Fruit fly (Drosophila melanogaster): ENCODE measurements around the gene CG34456.

Gene CG34456

DNA sequence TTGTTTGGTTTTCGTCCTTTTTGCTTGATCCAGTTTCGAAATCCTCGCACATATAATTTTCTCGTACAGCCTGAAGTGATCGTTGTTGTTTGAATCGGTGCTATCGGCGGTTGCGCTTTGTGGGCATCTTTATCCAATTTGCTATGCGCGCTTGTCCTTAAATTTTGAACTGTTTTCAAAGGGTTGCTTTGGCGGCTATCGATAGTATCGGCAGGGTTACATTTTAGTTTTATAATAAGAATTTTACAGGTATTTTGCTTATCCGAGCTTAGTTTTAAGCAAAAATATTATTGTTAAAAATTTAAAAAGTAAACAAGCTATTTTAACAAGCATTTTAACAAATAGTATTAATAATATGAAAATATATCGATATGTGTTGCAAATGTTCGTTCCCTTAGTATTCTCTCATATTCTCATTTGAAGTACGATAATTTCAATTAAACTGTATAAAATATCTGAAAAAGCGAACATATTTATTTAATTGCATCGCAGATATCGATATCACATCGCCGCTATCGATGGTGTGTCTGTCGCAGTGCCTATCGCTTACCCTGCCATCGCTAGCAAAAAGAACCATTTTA, 5.0 kb downstream of the CG34456 start, which contains the start of the genes Klp67A and CG4452 (continued):
- peak; percentile 68 for TF ChIP-seq CG18262 (tag; optimal IDR thresholded peaks at IDR 0.05)
- 0 out of 3 replicates have a peak, but pooled peaks have one; percentile 9 for TF ChIP-seq CG14050 (GFP tag; IDR thresholded peaks at IDR 0.05)
- peak; percentile 43 for TF ChIP-seq pho (GFP tag; optimal IDR thresholded peaks at IDR 0.05)
- TF ChIP-seq NC2α (GFP tag; optimal IDR thresholded peaks at IDR 0.05) = no peak
- peak; percentile 63 for TF ChIP-seq dmrt11E (tag; optimal IDR thresholded peaks at IDR 0.05)
- peak; percentile 87 for TF ChIP-seq amos (GFP tag; IDR thresholded peaks at IDR 0.05; ENCODE audit: partially characterized antibody)
- TF ChIP-seq CG13123 (GFP tag; optimal IDR thresholded peaks at IDR 0.05) = no peak
- peak; percentile 59 for TF ChIP-seq Nf-YC (tag; optimal IDR thresholded peaks at IDR 0.05)
- TF ChIP-seq nerfin-2 (GFP tag; IDR thresholded peaks at IDR 0.05; ENCODE audit: partially characterized antibody) = peak; percentile 87
- peak; percentile 92 for TF ChIP-seq HLH4C (GFP tag; IDR thresholded peaks at IDR 0.05; ENCODE audit: partially characterized antibody)
- peak; percentile 79 for TF ChIP-seq nmo (GFP tag; optimal IDR thresholded peaks at IDR 0.05)
- 0 out of 2 replicates have a peak, but pooled peaks have one; percentile 24 for TF ChIP-seq CG9215 (GFP tag; IDR thresholded peaks at IDR 0.05)
- TF ChIP-seq unpg (GFP tag; optimal IDR thresholded peaks at IDR 0.05) = no peak
- peak; percentile 83 for TF ChIP-seq hbn (GFP tag; IDR thresholded peaks at IDR 0.05; ENCODE audit: partially characterized antibody)
- peak; percentile 32 for TF ChIP-seq CG13894 (tag; optimal IDR thresholded peaks at IDR 0.05)
- peak; percentile 61 for TF ChIP-seq vfl (GFP tag; optimal IDR thresholded peaks at IDR 0.05)
- TF ChIP-seq Oaz (GFP tag; IDR thresholded peaks at IDR 0.05) = no peak
- TF ChIP-seq CG4854 (GFP tag; optimal IDR thresholded peaks at IDR 0.05) = peak; percentile 17
- peak; percentile 85 for TF ChIP-seq CG3995 (GFP tag; optimal IDR thresholded peaks at IDR 0.05)
- peak; percentile 57 for TF ChIP-seq pzg (GFP tag; optimal IDR thresholded peaks at IDR 0.05)
- no peak for TF ChIP-seq schlank (tag; optimal IDR thresholded peaks at IDR 0.05)
- peak; percentile 34 for TF ChIP-seq CG7556 (GFP tag; optimal IDR thresholded peaks at IDR 0.05)
- no peak for TF ChIP-seq B-H1 (GFP tag; IDR thresholded peaks at IDR 0.05)
- no peak for TF ChIP-seq emc (GFP tag; optimal IDR thresholded peaks at IDR 0.05)
- 0 out of 2 replicates have a peak, but pooled peaks have one; percentile 13 for TF ChIP-seq CG14441 (GFP tag; IDR thresholded peaks at IDR 0.05)
- no peak for TF ChIP-seq Six4 (GFP tag; optimal IDR thresholded peaks at IDR 0.05)
- TF ChIP-seq btn (GFP tag; optimal IDR thresholded peaks at IDR 0.05) = no peak
- no peak for TF ChIP-seq E2f1 (GFP tag; IDR thresholded peaks at IDR 0.05)
- TF ChIP-seq ranshi (GFP tag; IDR thresholded peaks at IDR 0.05) = no peak
- no peak for TF ChIP-seq dmrt99B (tag; optimal IDR thresholded peaks at IDR 0.05)
- no peak for TF ChIP-seq lov (optimal IDR thresholded peaks at IDR 0.05)
- TF ChIP-seq lov (GFP tag; IDR thresholded peaks at IDR 0.05) = no peak
- TF ChIP-seq CG1647 (GFP tag; optimal IDR thresholded peaks at IDR 0.05) = no peak
- TF ChIP-seq Fer3 (tag; optimal IDR thresholded peaks at IDR 0.05) = peak; percentile 5
- no peak for TF ChIP-seq Kr (GFP tag; optimal IDR thresholded peaks at IDR 0.05)
- peak; percentile 43 for TF ChIP-seq Xbp1 (GFP tag; optimal IDR thresholded peaks at IDR 0.05)
- TF ChIP-seq Poxn (GFP tag; IDR thresholded peaks at IDR 0.05) = no peak
- no peak for TF ChIP-seq cg (GFP tag; optimal IDR thresholded peaks at IDR 0.05)
- peak; percentile 85 for TF ChIP-seq Opbp (GFP tag; IDR thresholded peaks at IDR 0.05; ENCODE audit: partially characterized antibody)
- no peak for TF ChIP-seq gcm (GFP tag; optimal IDR thresholded peaks at IDR 0.05)
- TF ChIP-seq caup (GFP tag; optimal IDR thresholded peaks at IDR 0.05; ENCODE audit: severe bottlenecking) = no peak
- TF ChIP-seq CG17361 (GFP tag; IDR thresholded peaks at IDR 0.05) = peak; percentile 78; the same call in 2 of the 3 replicates
- peak; percentile 16 for TF ChIP-seq CG11723 (GFP tag; optimal IDR thresholded peaks at IDR 0.05)
- peak; percentile 31 for TF ChIP-seq CG7271 (tag; optimal IDR thresholded peaks at IDR 0.05)
- no peak for TF ChIP-seq org-1 (GFP tag; optimal IDR thresholded peaks at IDR 0.05)
- peak; percentile 61 for TF ChIP-seq Myb (GFP tag; optimal IDR thresholded peaks at IDR 0.05)
- peak; percentile 51 for TF ChIP-seq grau (tag; optimal IDR thresholded peaks at IDR 0.05)
- TF ChIP-seq CG4424 (GFP tag; optimal IDR thresholded peaks at IDR 0.05) = peak; percentile 50
- TF ChIP-seq CG10959 (GFP tag; IDR thresholded peaks at IDR 0.05) = no peak
- TF ChIP-seq CG8388 (GFP tag; optimal IDR thresholded peaks at IDR 0.05) = peak; percentile 28

All from whole organism, embryonic.